Fruit fly (Drosophila melanogaster) whole organism, embryonic: ENCODE data around the gene CG31103.
A peak's percentile ranks its signal among the peaks of the same experiment; 100 is the strongest.

Experiments used
- ATbp ChIP-seq: fragments of 200-800 bp; sonication (Bioruptor generic); optimal IDR thresholded peaks from 2 replicates; lab custom pipeline; 2017; ENCODE audit warnings: missing biosample characterization, mild to moderate bottlenecking, missing genetic modification characterization, missing genetic modification reagents
- Ada2b ChIP-seq: fragments of 200-800 bp; sonication (Bioruptor generic); IDR thresholded peaks from 2 replicates; pipeline ENCODE4 v1.3.6; 2022; ENCODE audit warnings: missing biosample characterization, missing genetic modification characterization
- Aef1 ChIP-seq: fragments of 200-800 bp; sonication (Bioruptor generic); IDR thresholded peaks from 3 replicates; pipeline ENCODE4 v1.3.6; 2022; ENCODE audit warnings: missing biosample characterization, missing genetic modification characterization
- Atf3 ChIP-seq: fragments of 200-800 bp; sonication (Bioruptor generic); optimal IDR thresholded peaks from 3 replicates; lab custom pipeline; 2016; ENCODE audit warnings: missing biosample characterization, missing genetic modification characterization
- Bdp1 ChIP-seq: fragments of 200-800 bp; sonication (Bioruptor generic); optimal IDR thresholded peaks from 3 replicates; lab custom pipeline; 2016; ENCODE audit warnings: missing biosample characterization, missing genetic modification characterization
- CG10654 ChIP-seq: fragments of 200-800 bp; sonication (Bioruptor generic); optimal IDR thresholded peaks from 2 replicates; lab custom pipeline; 2016; ENCODE audit warnings: missing biosample characterization, missing genetic modification characterization
- CG11696 ChIP-seq: fragments of 200-800 bp; sonication (Bioruptor generic); IDR thresholded peaks from 2 replicates; pipeline ENCODE4 v1.3.6; 2022; ENCODE audit warnings: missing biosample characterization, missing genetic modification characterization
- CG12155 ChIP-seq: fragments of 200-800 bp; sonication (Bioruptor generic); optimal IDR thresholded peaks from 3 replicates; lab custom pipeline; 2016; ENCODE audit warnings: missing biosample characterization, missing genetic modification characterization
- CG12236 ChIP-seq: fragments of 200-800 bp; sonication (Bioruptor generic); optimal IDR thresholded peaks from 2 replicates; lab custom pipeline; 2016; ENCODE audit warnings: missing biosample characterization, missing genetic modification characterization
- CG12942 ChIP-seq: fragments of 200-800 bp; sonication (Bioruptor generic); optimal IDR thresholded peaks from 3 replicates; lab custom pipeline; 2016; ENCODE audit warnings: missing biosample characterization, missing genetic modification characterization
- CG13296 ChIP-seq: fragments of 200-800 bp; sonication (Bioruptor generic); optimal IDR thresholded peaks from 3 replicates; lab custom pipeline; 2018; ENCODE audit warnings: missing biosample characterization, mild to moderate bottlenecking, missing genetic modification characterization
- CG13624 ChIP-seq: fragments of 200-800 bp; sonication (Bioruptor generic); optimal IDR thresholded peaks from 2 replicates; lab custom pipeline; 2016; ENCODE audit warnings: missing biosample characterization, missing genetic modification characterization
- CG14965 ChIP-seq: fragments of 200-800 bp; sonication (Bioruptor generic); optimal IDR thresholded peaks from 2 replicates; lab custom pipeline; 2016; ENCODE audit warnings: missing biosample characterization, missing genetic modification characterization, borderline replicate concordance
- CG17385 ChIP-seq: fragments of 200-800 bp; sonication (Bioruptor generic); optimal IDR thresholded peaks from 3 replicates; lab custom pipeline; 2018; ENCODE audit warnings: missing biosample characterization, mild to moderate bottlenecking, missing genetic modification characterization
- CG17568 ChIP-seq: fragments of 200-800 bp; sonication (Bioruptor generic); optimal IDR thresholded peaks from 2 replicates; lab custom pipeline; 2018; ENCODE audit warnings: missing biosample characterization, mild to moderate bottlenecking, missing genetic modification characterization, moderate library complexity
- CG17802 ChIP-seq: fragments of 200-800 bp; sonication (Bioruptor generic); optimal IDR thresholded peaks from 2 replicates; lab custom pipeline; 2018; ENCODE audit warnings: missing biosample characterization, mild to moderate bottlenecking, missing genetic modification characterization, moderate library complexity
- CG2199 ChIP-seq: fragments of 200-800 bp; sonication (Bioruptor generic); IDR thresholded peaks from 3 replicates; pipeline ENCODE4 v1.3.6; 2022; ENCODE audit warnings: missing biosample characterization, missing genetic modification characterization
- CG3407 ChIP-seq: fragments of 200-800 bp; sonication (Bioruptor generic); optimal IDR thresholded peaks from 2 replicates; lab custom pipeline; 2018; ENCODE audit warnings: missing biosample characterization, mild to moderate bottlenecking, missing genetic modification characterization
- CG4282 ChIP-seq: fragments of 200-800 bp; sonication (Bioruptor generic); optimal IDR thresholded peaks from 2 replicates; lab custom pipeline; 2016; ENCODE audit warnings: missing biosample characterization, missing genetic modification characterization
- CG5180 ChIP-seq: fragments of 200-800 bp; sonication (Bioruptor generic); optimal IDR thresholded peaks from 3 replicates; lab custom pipeline; 2017; ENCODE audit warnings: missing biosample characterization, missing genetic modification characterization, mild to moderate bottlenecking, moderate library complexity, missing genetic modification reagents
- CG6765 ChIP-seq: fragments of 200-800 bp; sonication (Bioruptor generic); optimal IDR thresholded peaks from 3 replicates; lab custom pipeline; 2017; ENCODE audit warnings: missing biosample characterization, mild to moderate bottlenecking, missing genetic modification characterization
- CG6813 ChIP-seq: fragments of 200-800 bp; sonication (Bioruptor generic); optimal IDR thresholded peaks from 2 replicates; lab custom pipeline; 2017; ENCODE audit warnings: missing biosample characterization, missing genetic modification characterization, mild to moderate bottlenecking, moderate library complexity, missing genetic modification reagents
- CG7556 ChIP-seq: fragments of 200-800 bp; sonication (Bioruptor generic); optimal IDR thresholded peaks from 2 replicates; lab custom pipeline; 2017; ENCODE audit warnings: missing biosample characterization, mild to moderate bottlenecking, missing genetic modification characterization
- CG7839 ChIP-seq: fragments of 200-800 bp; sonication (Bioruptor generic); optimal IDR thresholded peaks from 3 replicates; lab custom pipeline; 2018; ENCODE audit warnings: missing biosample characterization, mild to moderate bottlenecking, missing genetic modification characterization, moderate library complexity
- CG7928 ChIP-seq: fragments of 200-800 bp; sonication (Bioruptor generic); optimal IDR thresholded peaks from 2 replicates; lab custom pipeline; 2017; ENCODE audit warnings: missing biosample characterization, mild to moderate bottlenecking, missing genetic modification characterization
- CG7987 ChIP-seq: fragments of 200-800 bp; sonication (Bioruptor generic); optimal IDR thresholded peaks from 2 replicates; lab custom pipeline; 2018; ENCODE audit warnings: missing biosample characterization, mild to moderate bottlenecking, missing genetic modification characterization, moderate library complexity
- CG8388 ChIP-seq: fragments of 200-800 bp; sonication (Bioruptor generic); optimal IDR thresholded peaks from 2 replicates; lab custom pipeline; 2019; ENCODE audit warnings: missing biosample characterization, mild to moderate bottlenecking, missing genetic modification characterization, moderate library complexity
- CG9609 ChIP-seq: fragments of 200-800 bp; sonication (Bioruptor generic); optimal IDR thresholded peaks from 3 replicates; lab custom pipeline; 2016; ENCODE audit warnings: missing biosample characterization, missing genetic modification characterization
- CG9817 ChIP-seq: fragments of 200-800 bp; sonication (Bioruptor generic); optimal IDR thresholded peaks from 2 replicates; lab custom pipeline; 2018; ENCODE audit warnings: missing biosample characterization, mild to moderate bottlenecking, missing genetic modification characterization, moderate library complexity
- Dref ChIP-seq: fragments of 200-800 bp; sonication (Bioruptor generic); IDR thresholded peaks from 2 replicates; pipeline ENCODE4 v1.3.6; 2022; ENCODE audit warnings: missing biosample characterization, missing genetic modification characterization
- Ets65A ChIP-seq: fragments of 200-800 bp; sonication (Bioruptor generic); peaks from one replicate; lab custom pipeline; 2016; ENCODE audit warnings: missing biosample characterization, missing genetic modification characterization
- GATAe ChIP-seq: fragments of 200-800 bp; sonication (Bioruptor generic); conservative IDR thresholded peaks from 2 replicates; pipeline ENCODE4 v1.3.6; 2022; ENCODE audit warnings: missing biosample characterization, missing genetic modification characterization
- Hand ChIP-seq: fragments of 200-800 bp; sonication (Bioruptor generic); optimal IDR thresholded peaks from 2 replicates; lab custom pipeline; 2017; ENCODE audit warnings: mild to moderate bottlenecking, missing biosample characterization, missing genetic modification reagents, missing genetic modification characterization
- Hr51 ChIP-seq, 2 experiments: fragments of 200-800 bp; sonication (Bioruptor generic); optimal IDR thresholded peaks; 2 replicates in 1 of 2; 3 replicates in 1 of 2; lab custom pipeline; 2016 to 2018; ENCODE audit warnings: missing biosample characterization in 2 of 2, missing genetic modification characterization in 2 of 2, mild to moderate bottlenecking in 1 of 2, moderate library complexity in 1 of 2
- PHDP ChIP-seq: fragments of 200-800 bp; sonication (Bioruptor generic); optimal IDR thresholded peaks from 3 replicates; lab custom pipeline; 2018; ENCODE audit warnings: missing biosample characterization, mild to moderate bottlenecking, missing genetic modification characterization, moderate library complexity
- ara ChIP-seq: fragments of 200-800 bp; sonication (Bioruptor generic); IDR thresholded peaks from 2 replicates; pipeline ENCODE4 v1.3.6; 2022; ENCODE audit warnings: missing biosample characterization, missing genetic modification characterization
- chm ChIP-seq: fragments of 200-800 bp; sonication (Bioruptor generic); IDR thresholded peaks from 2 replicates; pipeline ENCODE4 v1.3.6; 2022; ENCODE audit warnings: missing biosample characterization, missing genetic modification characterization
- ci ChIP-seq: fragments of 200-800 bp; sonication (Bioruptor generic); IDR thresholded peaks from 3 replicates; pipeline ENCODE4 v1.3.6; 2022; ENCODE audit warnings: missing biosample characterization, missing genetic modification characterization
- dm ChIP-seq: fragments of 200-800 bp; sonication (Bioruptor generic); optimal IDR thresholded peaks from 3 replicates; lab custom pipeline; 2016; ENCODE audit warnings: missing biosample characterization, missing genetic modification characterization
- dmrt99B ChIP-seq: fragments of 200-800 bp; sonication (Bioruptor generic); optimal IDR thresholded peaks from 2 replicates; lab custom pipeline; 2018; ENCODE audit warnings: missing biosample characterization, mild to moderate bottlenecking, missing genetic modification characterization, moderate library complexity
- en ChIP-seq: fragments of 200-800 bp; sonication (Bioruptor generic); optimal IDR thresholded peaks from 2 replicates; lab custom pipeline; 2016; ENCODE audit warnings: missing biosample characterization, missing genetic modification characterization
- hb ChIP-seq: fragments of 200-800 bp; sonication (Bioruptor generic); IDR thresholded peaks from 3 replicates; pipeline ENCODE4 v1.3.6; 2022; ENCODE audit warnings: missing biosample characterization, missing genetic modification characterization; ENCODE audit not compliant: partially characterized antibody
- jumu ChIP-seq: fragments of 200-800 bp; sonication (Bioruptor generic); optimal IDR thresholded peaks from 3 replicates; lab custom pipeline; 2016; ENCODE audit warnings: missing biosample characterization, missing genetic modification characterization
- ken ChIP-seq: fragments of 200-800 bp; sonication (Bioruptor generic); IDR thresholded peaks from 3 replicates; pipeline ENCODE4 v1.3.6; 2022; ENCODE audit warnings: missing biosample characterization, missing genetic modification characterization
- lola ChIP-seq, 3 experiments: fragments of >200 bp in 2 of 3; fragments of 200-800 bp in 1 of 3; sonication (Bioruptor generic) in 1 of 3; optimal IDR thresholded peaks; 2 replicates each; lab custom pipeline; 2017 to 2019; ENCODE audit warnings: missing biosample characterization in 3 of 3, missing genetic modification characterization in 3 of 3, mild to moderate bottlenecking in 1 of 3, moderate library complexity in 1 of 3
- nerfin-2 ChIP-seq: fragments of 200-800 bp; sonication (Bioruptor generic); IDR thresholded peaks from 2 replicates; pipeline ENCODE4 v1.3.6; 2022; ENCODE audit warnings: missing biosample characterization, missing genetic modification characterization; ENCODE audit not compliant: partially characterized antibody
- peb ChIP-seq: fragments of 200-800 bp; sonication (Bioruptor generic); IDR thresholded peaks from 2 replicates; pipeline ENCODE4 v1.3.6; 2022; ENCODE audit warnings: missing biosample characterization, missing genetic modification characterization
- pum ChIP-seq: fragments of 200-800 bp; sonication (Bioruptor generic); optimal IDR thresholded peaks from 2 replicates; lab custom pipeline; 2016; ENCODE audit warnings: missing biosample characterization, missing genetic modification characterization
- seq ChIP-seq: fragments of 200-800 bp; sonication (Bioruptor generic); IDR thresholded peaks from 2 replicates; pipeline ENCODE4 v1.3.6; 2022; ENCODE audit warnings: missing biosample characterization, missing genetic modification characterization
- zen2 ChIP-seq: fragments of 200-800 bp; sonication (Bioruptor generic); IDR thresholded peaks from 3 replicates; pipeline ENCODE4 v1.3.6; 2022; ENCODE audit warnings: missing biosample characterization, missing genetic modification characterization; ENCODE audit not compliant: partially characterized antibody

CG31103 gene

DNA sequence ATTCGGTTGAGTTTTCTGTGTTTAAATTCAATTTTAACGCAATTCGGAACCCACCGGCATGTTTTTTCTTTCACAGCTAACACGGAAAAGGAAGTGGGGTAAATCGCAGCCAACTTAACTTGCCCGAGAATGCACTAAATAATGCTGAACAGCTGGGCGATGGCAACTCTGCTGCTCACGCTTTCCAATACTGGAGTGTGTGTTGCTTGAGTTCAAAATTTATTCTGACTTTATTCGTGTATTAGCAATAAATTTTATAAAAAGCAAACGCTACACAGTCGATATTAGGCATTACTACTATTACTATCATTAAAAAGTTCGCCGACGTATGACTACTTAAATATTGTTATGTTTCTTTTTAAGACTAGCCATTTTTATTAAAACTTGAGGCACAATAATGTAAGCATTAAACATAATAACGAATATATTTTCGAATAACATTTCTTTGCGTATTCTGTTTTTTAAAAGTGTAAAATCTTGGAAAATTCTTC lies 28.3 kb downstream of the CG31103 start, which contains the start of the genes RpS27 and Nup37 (continued):
- TF ChIP-seq CG6765 (GFP tag; lab: Kevin White, UChicago) (peak; percentile 100), CG7928 (GFP tag; lab: Kevin White, UChicago) (peak; percentile 82), zen2 (no peak), seq (GFP tag; lab: Robert Waterston, UW) (peak; percentile 89), ci (GFP tag; lab: Robert Waterston, UW) (peak; percentile 99), Hr51 (GFP tag; optimal IDR thresholded peaks at IDR 0.05; lab: Kevin White, UChicago) (peak; percentile 92 to 99), Dref (GFP tag; lab: Robert Waterston, UW) (peak; percentile 59), ken (GFP tag; lab: Robert Waterston, UW) (peak; percentile 99), CG14965 (GFP tag; lab: Kevin White, UChicago) (peak; percentile 91), CG7987 (peak; percentile 100), CG12942 (GFP tag; lab: Kevin White, UChicago) (peak; percentile 97), CG7556 (GFP tag; lab: Kevin White, UChicago) (peak; percentile 93), en (peak; percentile 98), Atf3 (GFP tag; lab: Kevin White, UChicago) (peak; percentile 98), CG10654 (GFP tag; lab: Kevin White, UChicago) (peak; percentile 99), CG17385 (GFP tag; lab: Kevin White, UChicago) (peak; percentile 97), Ets65A (GFP tag; lab: Kevin White, UChicago) (peak; percentile 100), CG3407 (GFP tag; lab: Kevin White, UChicago) (peak; percentile 98), Ada2b (GFP tag; lab: Robert Waterston, UW) (peak; percentile 87), CG17802 (tag; lab: Kevin White, UChicago) (peak; percentile 94), peb (GFP tag; lab: Robert Waterston, UW) (peak; percentile 89), CG8388 (GFP tag; lab: Kevin White, UChicago) (peak; percentile 89), CG4282 (GFP tag; lab: Kevin White, UChicago) (peak; percentile 97), CG9609 (GFP tag; lab: Kevin White, UChicago) (peak; percentile 99), Hand (GFP tag; lab: Kevin White, UChicago) (peak; percentile 94), CG13296 (peak; percentile 98), jumu (GFP tag; lab: Kevin White, UChicago) (peak; percentile 96), Bdp1 (peak; percentile 94), pum (peak; percentile 97), dm (GFP tag; lab: Kevin White, UChicago) (peak; percentile 99), CG9817 (tag; lab: Kevin White, UChicago) (peak; percentile 99), CG11696 (GFP tag; lab: Robert Waterston, UW) (peak; percentile 84), CG5180 (peak; percentile 91), Aef1 (peak; percentile 95), nerfin-2 (GFP tag; lab: Robert Waterston, UW) (no peak), CG7839 (tag; lab: Kevin White, UChicago) (peak; percentile 96), CG12236 (GFP tag; lab: Kevin White, UChicago) (peak; percentile 97), dmrt99B (tag; lab: Kevin White, UChicago) (peak; percentile 91), ara (GFP tag; lab: Robert Waterston, UW) (peak; percentile 95), chm (GFP tag; lab: Robert Waterston, UW) (peak; percentile 99), CG13624 (GFP tag; lab: Kevin White, UChicago) (peak; percentile 99), hb (GFP tag; lab: Robert Waterston, UW) (no peak), CG17568 (GFP tag; lab: Kevin White, UChicago) (peak; percentile 98), PHDP (tag; lab: Kevin White, UChicago) (peak; percentile 96), CG6813 (peak; percentile 98), CG2199 (GFP tag; lab: Robert Waterston, UW) (peak; percentile 96), CG12155 (GFP tag; lab: Kevin White, UChicago) (peak; percentile 93), ATbp (GFP tag; lab: Kevin White, UChicago) (peak; percentile 97), GATAe (peak; percentile 87), lola (GFP tag; optimal IDR thresholded peaks at IDR 0.05; lab: Kevin White, UChicago) (peak in 1 of 3 experiments; percentile 83)
